Fruit fly (Drosophila melanogaster) whole organism, prepupa: ENCODE data around the gene Spn28B.

ENCODE experiments used
- Blimp-1 ChIP-seq: fragments of 200-800 bp; sonication (Bioruptor generic); optimal IDR thresholded peaks from 3 replicates; lab custom pipeline; 2017; ENCODE audit warnings: missing biosample characterization, missing genetic modification characterization, mild to moderate bottlenecking, moderate library complexity, missing genetic modification reagents
- CG10631 ChIP-seq: fragments of 200-800 bp; sonication (Bioruptor generic); optimal IDR thresholded peaks from 2 replicates; lab custom pipeline; 2016; ENCODE audit warnings: missing biosample characterization, missing genetic modification characterization
- CG11294 ChIP-seq: fragments of 200-800 bp; sonication (Bioruptor generic); IDR thresholded peaks from 2 replicates; pipeline ENCODE4 v1.3.6; 2022; ENCODE audit warnings: missing biosample characterization, missing genetic modification characterization
- CG11762 ChIP-seq: fragments of 200-800 bp; sonication (Bioruptor generic); optimal IDR thresholded peaks from 3 replicates; lab custom pipeline; 2016; ENCODE audit warnings: missing biosample characterization, missing genetic modification characterization; ENCODE audit not compliant: insufficient read depth
- CG1621 ChIP-seq: fragments of 200-800 bp; sonication (Bioruptor generic); optimal IDR thresholded peaks from 3 replicates; lab custom pipeline; 2018; ENCODE audit warnings: missing biosample characterization, mild to moderate bottlenecking, missing genetic modification characterization
- CG32006 ChIP-seq: fragments of 200-800 bp; sonication (Bioruptor generic); optimal IDR thresholded peaks from 3 replicates; lab custom pipeline; 2017; ENCODE audit warnings: missing biosample characterization, mild to moderate bottlenecking, missing genetic modification characterization
- CG3919 ChIP-seq: fragments of 200-800 bp; sonication (Bioruptor generic); optimal IDR thresholded peaks from 3 replicates; lab custom pipeline; 2016; ENCODE audit warnings: missing biosample characterization, missing genetic modification characterization
- CG4318 ChIP-seq: fragments of 200-800 bp; sonication (Bioruptor generic); optimal IDR thresholded peaks from 3 replicates; lab custom pipeline; 2017; ENCODE audit warnings: missing biosample characterization, mild to moderate bottlenecking, missing genetic modification characterization
- CG6163 ChIP-seq: fragments of 200-800 bp; sonication (Bioruptor generic); IDR thresholded peaks from 3 replicates; pipeline ENCODE4 v1.3.6; 2022; ENCODE audit warnings: missing biosample characterization, missing genetic modification characterization
- CG6276 ChIP-seq: fragments of 200-800 bp; sonication (Bioruptor generic); optimal IDR thresholded peaks from 2 replicates; lab custom pipeline; 2017; ENCODE audit warnings: missing biosample characterization, mild to moderate bottlenecking, missing genetic modification characterization
- CG6792 ChIP-seq: fragments of 200-800 bp; sonication (Bioruptor generic); optimal IDR thresholded peaks from 3 replicates; lab custom pipeline; 2016; ENCODE audit warnings: missing biosample characterization, missing genetic modification characterization
- CG6808 ChIP-seq: fragments of 200-800 bp; sonication (Bioruptor generic); optimal IDR thresholded peaks from 3 replicates; lab custom pipeline; 2017; ENCODE audit warnings: missing biosample characterization, missing genetic modification characterization, mild to moderate bottlenecking, moderate library complexity, missing genetic modification reagents
- CG6854 ChIP-seq: fragments of 200-800 bp; sonication (Bioruptor generic); optimal IDR thresholded peaks from 2 replicates; lab custom pipeline; 2017; ENCODE audit warnings: missing biosample characterization, mild to moderate bottlenecking, missing genetic modification characterization
- CG8119 ChIP-seq: fragments of 200-800 bp; sonication (Bioruptor generic); IDR thresholded peaks from 3 replicates; pipeline ENCODE4 v1.3.6; 2022; ENCODE audit warnings: missing biosample characterization, missing genetic modification characterization
- CG8319 ChIP-seq: fragments of 200-800 bp; sonication (Bioruptor generic); optimal IDR thresholded peaks from 3 replicates; lab custom pipeline; 2016; ENCODE audit warnings: missing biosample characterization, missing genetic modification characterization
- CG8632 ChIP-seq: fragments of 200-800 bp; sonication (Bioruptor generic); optimal IDR thresholded peaks from 3 replicates; lab custom pipeline; 2016; ENCODE audit warnings: missing biosample characterization, missing genetic modification characterization
- CG9139 ChIP-seq: fragments of 200-800 bp; sonication (Bioruptor generic); optimal IDR thresholded peaks from 3 replicates; lab custom pipeline; 2017; ENCODE audit warnings: missing biosample characterization, mild to moderate bottlenecking, missing genetic modification characterization
- Eip78C ChIP-seq: fragments of 200-800 bp; sonication (Bioruptor generic); peaks from one replicate; lab custom pipeline; 2016; ENCODE audit warnings: missing biosample characterization, missing genetic modification characterization
- Eip93F ChIP-seq: fragments of 200-800 bp; sonication (Bioruptor generic); optimal IDR thresholded peaks from 2 replicates; lab custom pipeline; 2016; ENCODE audit warnings: missing biosample characterization, mild to moderate bottlenecking, missing genetic modification characterization
- Ets21C ChIP-seq: fragments of 200-800 bp; sonication (Bioruptor generic); optimal IDR thresholded peaks from 3 replicates; lab custom pipeline; 2016; ENCODE audit warnings: missing biosample characterization, missing genetic modification characterization
- Gug ChIP-seq: fragments of 200-800 bp; sonication (Bioruptor generic); IDR thresholded peaks from 2 replicates; pipeline ENCODE4 v1.3.6; 2022; ENCODE audit warnings: missing biosample characterization, missing genetic modification characterization
- Hr38 ChIP-seq: sonication (Bioruptor generic); optimal IDR thresholded peaks from 2 replicates; lab custom pipeline; 2016; ENCODE audit warnings: missing biosample characterization, missing genetic modification characterization
- Hr39 ChIP-seq: fragments of 200-800 bp; sonication (Bioruptor generic); optimal IDR thresholded peaks from 2 replicates; lab custom pipeline; 2016; ENCODE audit warnings: missing biosample characterization, missing genetic modification characterization
- Hr4 ChIP-seq: fragments of 200-800 bp; sonication (Bioruptor generic); optimal IDR thresholded peaks from 3 replicates; lab custom pipeline; 2016; ENCODE audit warnings: missing biosample characterization, missing genetic modification characterization
- Lpt ChIP-seq: fragments of 200-800 bp; sonication (Bioruptor generic); optimal IDR thresholded peaks from 3 replicates; lab custom pipeline; 2016; ENCODE audit warnings: missing biosample characterization, missing genetic modification characterization
- Met ChIP-seq: fragments of 200-800 bp; sonication (Bioruptor generic); optimal IDR thresholded peaks from 3 replicates; lab custom pipeline; 2016; ENCODE audit warnings: missing biosample characterization, missing genetic modification characterization
- OdsH ChIP-seq: fragments of 200-800 bp; sonication (Bioruptor generic); optimal IDR thresholded peaks from 3 replicates; lab custom pipeline; 2016; ENCODE audit warnings: missing biosample characterization, missing genetic modification characterization
- Smox ChIP-seq: fragments of 200-800 bp; sonication (Bioruptor generic); optimal IDR thresholded peaks from 3 replicates; lab custom pipeline; 2016; ENCODE audit warnings: missing biosample characterization, missing genetic modification characterization
- Sox15 ChIP-seq: fragments of 200-800 bp; sonication (Bioruptor generic); optimal IDR thresholded peaks from 3 replicates; lab custom pipeline; 2016; ENCODE audit warnings: missing biosample characterization, missing genetic modification characterization
- achi ChIP-seq: fragments of 200-800 bp; sonication (Bioruptor generic); optimal IDR thresholded peaks from 3 replicates; lab custom pipeline; 2016; ENCODE audit warnings: missing biosample characterization, missing genetic modification characterization
- cyc ChIP-seq: fragments of 200-800 bp; sonication (Bioruptor generic); optimal IDR thresholded peaks from 3 replicates; lab custom pipeline; 2016; ENCODE audit warnings: missing biosample characterization, missing genetic modification characterization
- dsx ChIP-seq: fragments of 200-800 bp; optimal IDR thresholded peaks from 3 replicates; lab custom pipeline; 2019; ENCODE audit warnings: missing biosample characterization, mild to moderate bottlenecking, missing genetic modification characterization, moderate library complexity; ENCODE audit not compliant: poor library complexity, severe bottlenecking
- eg ChIP-seq: fragments of 200-800 bp; sonication (Bioruptor generic); IDR thresholded peaks from 3 replicates; pipeline ENCODE4 v1.3.6; 2022; ENCODE audit warnings: missing biosample characterization, missing genetic modification characterization
- esn ChIP-seq: fragments of 200-800 bp; sonication (Bioruptor generic); optimal IDR thresholded peaks from 2 replicates; lab custom pipeline; 2016; ENCODE audit warnings: missing biosample characterization, mild to moderate bottlenecking, missing genetic modification characterization, moderate library complexity
- fd85E ChIP-seq: fragments of 200-800 bp; sonication (Bioruptor generic); optimal IDR thresholded peaks from 3 replicates; lab custom pipeline; 2016; ENCODE audit warnings: missing biosample characterization, missing genetic modification characterization
- fkh ChIP-seq: fragments of 200-800 bp; sonication (Bioruptor generic); optimal IDR thresholded peaks from 3 replicates; lab custom pipeline; 2017; ENCODE audit warnings: missing biosample characterization, mild to moderate bottlenecking, missing genetic modification characterization, moderate library complexity
- lz ChIP-seq: fragments of 200-800 bp; sonication (Bioruptor generic); optimal IDR thresholded peaks from 3 replicates; lab custom pipeline; 2016; ENCODE audit warnings: missing biosample characterization, missing genetic modification characterization
- net ChIP-seq: fragments of 200-800 bp; sonication (Bioruptor generic); optimal IDR thresholded peaks from 3 replicates; lab custom pipeline; 2016; ENCODE audit warnings: missing biosample characterization, missing genetic modification characterization
- pdm3 ChIP-seq: fragments of 200-800 bp; sonication (Bioruptor generic); optimal IDR thresholded peaks from 3 replicates; lab custom pipeline; 2016; ENCODE audit warnings: missing biosample characterization, missing genetic modification characterization
- salr ChIP-seq, 2 experiments: fragments of 200-800 bp; sonication (Bioruptor generic); optimal IDR thresholded peaks; 3 replicates each; lab custom pipeline; 2016 to 2018; ENCODE audit warnings: missing biosample characterization in 2 of 2, missing genetic modification characterization in 2 of 2, mild to moderate bottlenecking in 1 of 2
- ss ChIP-seq, 2 experiments: fragments of 200-800 bp; sonication (Bioruptor generic); optimal IDR thresholded peaks; 2 replicates in 1 of 2; 3 replicates in 1 of 2; lab custom pipeline; 2017 to 2018; ENCODE audit warnings: mild to moderate bottlenecking in 2 of 2, missing biosample characterization in 2 of 2, missing genetic modification characterization in 2 of 2, moderate library complexity in 1 of 2
- svp ChIP-seq: fragments of 200-800 bp; sonication (Bioruptor generic); peaks from one replicate; lab custom pipeline; 2016; ENCODE audit warnings: missing biosample characterization, missing genetic modification characterization
- vri ChIP-seq: fragments of 200-800 bp; sonication (Bioruptor generic); optimal IDR thresholded peaks from 3 replicates; lab custom pipeline; 2016; ENCODE audit warnings: missing biosample characterization, mild to moderate bottlenecking, missing genetic modification characterization

Spn28B gene

dm6 chr2L:7546824-7547466, 34.8 kb upstream of the Spn28B start (continued):
- TF ChIP-seq CG32006 (GFP tag; lab: Kevin White, UChicago) (peak; percentile 54), CG11294 (no peak; the same call in 1 of the 2 replicates), Smox (GFP tag; lab: Kevin White, UChicago) (peak; percentile 54), Lpt (GFP tag; lab: Kevin White, UChicago) (peak; percentile 40), esn (GFP tag; lab: Kevin White, UChicago) (peak; percentile 65), vri (GFP tag; lab: Kevin White, UChicago) (no peak), Hr39 (GFP tag; lab: Kevin White, UChicago) (peak; percentile 7), CG9139 (peak; percentile 13), ss (GFP tag; optimal IDR thresholded peaks at IDR 0.05; lab: Kevin White, UChicago) (peak in 1 of 2 experiments; percentile 67), OdsH (GFP tag; lab: Kevin White, UChicago) (peak; percentile 58), CG6163 (GFP tag; lab: Robert Waterston, UW) (peak; percentile 70; the same call in 2 of the 3 replicates), pdm3 (peak; percentile 34), dsx (GFP tag; lab: Kevin White, UChicago) (peak; percentile 77), CG10631 (peak; percentile 60), achi (GFP tag; lab: Kevin White, UChicago) (peak; percentile 62), CG1621 (tag; lab: Kevin White, UChicago) (peak; percentile 49), CG3919 (GFP tag; lab: Kevin White, UChicago) (peak; percentile 52)
- TF ChIP-seq, all 60 proteins: peak for 45

DNA sequence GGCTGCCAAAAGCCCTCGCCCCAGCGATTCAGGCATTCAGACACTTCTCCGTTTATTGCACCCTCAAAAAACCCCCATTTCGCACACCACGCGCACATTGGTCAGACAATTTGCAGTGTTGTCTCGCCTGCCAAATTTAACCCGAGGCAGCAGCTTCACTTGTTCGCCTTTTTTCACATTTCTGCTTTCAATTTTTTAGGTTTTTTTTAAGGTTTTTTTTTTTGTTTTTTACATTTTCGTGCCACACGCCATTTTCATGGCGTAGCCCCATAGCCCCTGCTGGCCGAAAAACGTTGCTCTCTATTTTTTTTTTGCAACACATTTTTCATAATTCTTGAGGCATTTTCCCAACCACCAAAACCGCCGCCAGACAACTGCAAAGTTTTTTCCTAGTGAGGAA, 22.2 kb upstream of the Spn28B start:
- TF ChIP-seq eg (GFP tag; lab: Robert Waterston, UW) (peak; percentile 69; the same call in 2 of the 3 replicates), CG11762 (no peak), lz (GFP tag; lab: Kevin White, UChicago) (no peak), CG8119 (GFP tag; lab: Robert Waterston, UW) (peak; percentile 53), Hr4 (GFP tag; lab: Kevin White, UChicago) (no peak), CG10631 (no peak), salr (GFP tag; optimal IDR thresholded peaks at IDR 0.05; lab: Kevin White, UChicago) (no peak), svp (GFP tag; lab: Kevin White, UChicago) (no peak), net (peak; percentile 11), pdm3 (no peak), CG6276 (GFP tag; lab: Kevin White, UChicago) (peak; percentile 9), CG6792 (GFP tag; lab: Kevin White, UChicago) (no peak), CG11294 (0 out of 2 replicates have a peak, but pooled peaks have one; percentile 9), ss (GFP tag; optimal IDR thresholded peaks at IDR 0.05; lab: Kevin White, UChicago) (peak in 1 of 2 experiments; percentile 29), CG6163 (GFP tag; lab: Robert Waterston, UW) (peak; percentile 40; the same call in 1 of the 3 replicates), Gug (GFP tag; lab: Robert Waterston, UW) (0 out of 2 replicates have a peak, but pooled peaks have one; percentile 29)

DNA sequence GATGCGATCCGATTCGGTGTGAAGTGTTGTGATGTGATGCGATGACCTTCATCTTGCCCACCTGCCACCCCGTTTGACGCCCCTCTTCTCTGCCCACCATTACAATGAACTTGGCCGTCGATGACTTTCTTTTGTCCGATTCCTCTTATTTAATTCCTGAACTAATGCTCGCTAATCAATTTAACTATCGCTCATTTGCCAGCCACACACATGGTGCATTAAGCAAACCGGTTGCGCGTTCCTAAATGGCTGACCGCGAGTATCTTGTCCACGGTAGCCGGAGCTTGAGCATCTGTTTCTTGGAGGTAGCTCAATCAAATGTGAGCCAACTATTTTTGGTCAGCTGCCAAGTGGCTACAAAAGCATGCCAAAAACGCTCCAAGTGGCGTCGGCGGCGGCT, 19.2 kb upstream of the Spn28B start:
- no peak for TF ChIP-seq Eip78C (GFP tag; lab: Kevin White, UChicago)
- no peak for TF ChIP-seq Smox (GFP tag; lab: Kevin White, UChicago)
- TF ChIP-seq CG6808 = no peak

dm6 chr2L:7564856-7565255, 16.9 kb upstream of the Spn28B start:
- TF ChIP-seq CG6854 (no peak), CG8632 (peak; percentile 19), fkh (GFP tag; lab: Kevin White, UChicago) (peak; percentile 15), Blimp-1 (GFP tag; lab: Kevin White, UChicago) (no peak), ss (GFP tag; optimal IDR thresholded peaks at IDR 0.05; lab: Kevin White, UChicago) (peak; percentile 25 to 49), Eip93F (GFP tag; lab: Kevin White, UChicago) (no peak), Met (GFP tag; lab: Kevin White, UChicago) (peak; percentile 34), CG8319 (GFP tag; lab: Kevin White, UChicago) (peak; percentile 32), CG6276 (GFP tag; lab: Kevin White, UChicago) (peak; percentile 2), CG9139 (peak; percentile 1), fd85E (GFP tag; lab: Kevin White, UChicago) (no peak), CG4318 (no peak), Smox (GFP tag; lab: Kevin White, UChicago) (peak; percentile 36), dsx (GFP tag; lab: Kevin White, UChicago) (peak; percentile 34), net (peak; percentile 54), cyc (GFP tag; lab: Kevin White, UChicago) (peak; percentile 45), CG6808 (peak; percentile 4), Lpt (GFP tag; lab: Kevin White, UChicago) (peak; percentile 14), Hr38 (GFP tag; lab: Kevin White, UChicago) (no peak), Ets21C (GFP tag; lab: Kevin White, UChicago) (peak; percentile 21), CG11762 (no peak), Sox15 (peak; percentile 40), CG1621 (tag; lab: Kevin White, UChicago) (no peak)
